Fruit fly (Drosophila melanogaster) whole organism, wandering third instar larva: Measurements from ENCODE around the gene org-1.

ENCODE experiments used
- CG32264 ChIP-seq: fragments of 200-800 bp; sonication (Bioruptor generic); optimal IDR thresholded peaks from 2 replicates; lab custom pipeline; 2016; ENCODE audit warnings: missing biosample characterization, missing genetic modification characterization
- CrebA ChIP-seq: fragments of 200-800 bp; sonication (Bioruptor generic); optimal IDR thresholded peaks from 2 replicates; lab custom pipeline; 2016; ENCODE audit warnings: missing biosample characterization, mild to moderate bottlenecking, missing genetic modification characterization, borderline replicate concordance
- Dfd ChIP-seq: fragments of >200 bp; optimal IDR thresholded peaks from 2 replicates; lab custom pipeline; 2017; ENCODE audit warnings: missing biosample characterization, missing genetic modification characterization
- HLH106 ChIP-seq: fragments of 200-800 bp; optimal IDR thresholded peaks from 3 replicates; lab custom pipeline; 2019; ENCODE audit warnings: missing biosample characterization, mild to moderate bottlenecking, missing genetic modification characterization, moderate library complexity
- Hnf4 ChIP-seq: fragments of 200-800 bp; sonication (Bioruptor generic); optimal IDR thresholded peaks from 2 replicates; lab custom pipeline; 2016; ENCODE audit warnings: missing biosample characterization, mild to moderate bottlenecking, missing genetic modification characterization
- Hr78 ChIP-seq: fragments of >200 bp; optimal IDR thresholded peaks from 2 replicates; lab custom pipeline; 2017; ENCODE audit warnings: missing biosample characterization, missing genetic modification characterization
- Hr83 ChIP-seq: fragments of 200-300 bp; sonication (Bioruptor generic); optimal IDR thresholded peaks from 2 replicates; lab custom pipeline; 2016; ENCODE audit warnings: missing biosample characterization, mild to moderate bottlenecking, missing genetic modification characterization, moderate library complexity; ENCODE audit not compliant: poor library complexity, severe bottlenecking
- Jra ChIP-seq: sonication (Bioruptor generic); optimal IDR thresholded peaks from 2 replicates; lab custom pipeline; 2016; ENCODE audit warnings: missing biosample characterization, missing genetic modification characterization
- Mio ChIP-seq: sonication (Bioruptor generic); optimal IDR thresholded peaks from 2 replicates; lab custom pipeline; 2016; ENCODE audit warnings: missing biosample characterization, missing genetic modification characterization
- Myc ChIP-seq: fragments of >200 bp; optimal IDR thresholded peaks from 2 replicates; lab custom pipeline; 2017
- N ChIP-seq: fragments of >200 bp; optimal IDR thresholded peaks from 2 replicates; lab custom pipeline; 2018; ENCODE audit warnings: missing biosample characterization, missing external identifiers, missing genetic modification characterization
- OdsH ChIP-seq: fragments of 200-800 bp; sonication (Bioruptor generic); optimal IDR thresholded peaks from 2 replicates; lab custom pipeline; 2016; ENCODE audit warnings: missing biosample characterization, mild to moderate bottlenecking, missing genetic modification characterization
- Rel ChIP-seq, 2 experiments: fragments of 200-800 bp; sonication (Bioruptor generic) in 1 of 2; optimal IDR thresholded peaks; 2 replicates in 1 of 2; 3 replicates in 1 of 2; lab custom pipeline; 2016 to 2019; ENCODE audit warnings: mild to moderate bottlenecking in 2 of 2, missing biosample characterization in 2 of 2, missing genetic modification characterization in 2 of 2, moderate library complexity in 1 of 2
- Sp1 ChIP-seq: fragments of 200-800 bp; sonication (Bioruptor generic); optimal IDR thresholded peaks from 3 replicates; lab custom pipeline; 2019; ENCODE audit warnings: missing biosample characterization, mild to moderate bottlenecking, missing genetic modification characterization, moderate library complexity
- Vsx2 ChIP-seq: fragments of 200-300, 225-300 bp; sonication (Bioruptor generic); optimal IDR thresholded peaks from 2 replicates; lab custom pipeline; 2018; ENCODE audit warnings: missing biosample characterization, missing genetic modification characterization; ENCODE audit not compliant: partially characterized antibody
- br ChIP-seq: fragments of 200-800 bp; sonication (Bioruptor generic); optimal IDR thresholded peaks from 2 replicates; lab custom pipeline; 2016; ENCODE audit warnings: missing biosample characterization, missing genetic modification characterization
- dl ChIP-seq, 2 experiments: fragments of 175-275, 200-275 bp in 1 of 2; fragments of 200-275 bp in 1 of 2; sonication (Bioruptor generic); optimal IDR thresholded peaks; lab custom pipeline; 2018; ENCODE audit warnings: mild to moderate bottlenecking in 2 of 2, missing biosample characterization in 2 of 2, missing genetic modification characterization in 2 of 2, moderate library complexity in 2 of 2; ENCODE audit not compliant: partially characterized antibody in 2 of 2, insufficient read depth in 1 of 2
- dmrt93B ChIP-seq: fragments of 200-800 bp; sonication (Bioruptor generic); optimal IDR thresholded peaks from 2 replicates; lab custom pipeline; 2018; ENCODE audit warnings: missing biosample characterization, mild to moderate bottlenecking, missing genetic modification characterization
- dsf ChIP-seq: sonication (Bioruptor generic); optimal IDR thresholded peaks from 2 replicates; lab custom pipeline; 2016; ENCODE audit warnings: missing biosample characterization, missing genetic modification characterization, borderline replicate concordance
- ey ChIP-seq: fragments of 200-800 bp; sonication (Bioruptor generic); optimal IDR thresholded peaks from 2 replicates; lab custom pipeline; 2016; ENCODE audit warnings: missing biosample characterization, missing genetic modification characterization
- foxo ChIP-seq, 2 experiments: fragments of 200-800 bp; sonication (Bioruptor generic); optimal IDR thresholded peaks; 2 replicates in 1 of 2; 3 replicates in 1 of 2; lab custom pipeline; 2016 to 2017; ENCODE audit warnings: missing biosample characterization in 2 of 2, missing genetic modification characterization in 2 of 2
- fru ChIP-seq: fragments of 200-800 bp; sonication (Bioruptor generic); optimal IDR thresholded peaks from 3 replicates; lab custom pipeline; 2016; ENCODE audit warnings: missing biosample characterization, mild to moderate bottlenecking, missing genetic modification characterization
- h ChIP-seq: fragments of 200-800 bp; sonication (Bioruptor generic); optimal IDR thresholded peaks from 3 replicates; lab custom pipeline; 2016; ENCODE audit warnings: missing biosample characterization, mild to moderate bottlenecking, missing genetic modification characterization
- jim ChIP-seq: fragments of 175-275, 200-325 bp; sonication (Bioruptor generic); optimal IDR thresholded peaks from 2 replicates; lab custom pipeline; 2016; ENCODE audit warnings: missing biosample characterization, mild to moderate bottlenecking, missing genetic modification characterization
- lola ChIP-seq: fragments of >200 bp; optimal IDR thresholded peaks from 2 replicates; lab custom pipeline; 2017; ENCODE audit warnings: missing biosample characterization, missing genetic modification characterization
- pan ChIP-seq: fragments of >200 bp; optimal IDR thresholded peaks from 2 replicates; lab custom pipeline; 2017
- psq ChIP-seq: fragments of 200-800 bp; sonication (Bioruptor generic); optimal IDR thresholded peaks from 3 replicates; lab custom pipeline; 2017; ENCODE audit warnings: missing biosample characterization, mild to moderate bottlenecking, missing genetic modification characterization, moderate library complexity
- rgr ChIP-seq: fragments of 200-800 bp; sonication (Bioruptor generic); optimal IDR thresholded peaks from 3 replicates; lab custom pipeline; 2016; ENCODE audit warnings: missing biosample characterization, mild to moderate bottlenecking, missing genetic modification characterization
- sv ChIP-seq: fragments of 200-800 bp; sonication (Bioruptor generic); optimal IDR thresholded peaks from 3 replicates; lab custom pipeline; 2016; ENCODE audit warnings: missing biosample characterization, missing genetic modification characterization
- woc ChIP-seq: sonication (Bioruptor generic); optimal IDR thresholded peaks from 2 replicates; lab custom pipeline; 2016; ENCODE audit warnings: missing biosample characterization, mild to moderate bottlenecking, missing genetic modification characterization

The org-1 gene

DNA sequence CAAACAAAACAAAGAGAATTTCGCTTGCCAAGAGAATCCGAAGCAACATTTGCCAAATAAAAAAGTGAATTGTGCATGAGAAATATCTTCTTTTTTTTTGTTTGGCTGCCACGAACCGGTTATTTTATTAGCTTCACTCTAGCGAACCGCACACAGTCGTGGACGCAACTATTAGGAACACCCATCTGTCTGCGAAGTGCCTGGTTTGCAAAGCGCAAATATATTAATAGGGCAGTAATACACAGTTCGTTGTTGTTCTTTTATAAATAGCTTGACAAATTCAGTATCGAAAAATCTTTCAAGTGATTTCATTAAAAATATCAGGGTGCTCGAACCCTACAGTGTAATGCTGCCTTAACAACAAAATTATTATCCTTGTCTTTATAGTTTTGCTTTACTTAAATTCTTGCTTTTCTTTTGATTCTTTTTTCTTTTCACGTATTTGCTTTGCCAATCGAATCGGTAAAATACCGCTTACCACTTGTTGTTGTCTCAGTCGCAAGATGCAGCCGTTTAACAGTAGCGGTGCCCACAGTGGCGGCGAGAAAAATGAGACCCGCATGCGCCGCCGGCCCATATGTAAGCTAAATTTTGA, 36.7 kb upstream of the org-1 start:
- peak; percentile 4 for TF ChIP-seq Jra (GFP tag; lab: Kevin White, UChicago)
- TF ChIP-seq woc (GFP tag; lab: Kevin White, UChicago) = peak; percentile 23
- peak; percentile 8 for TF ChIP-seq OdsH (GFP tag; lab: Kevin White, UChicago)
- TF ChIP-seq h = peak; percentile 19
- peak; percentile 53 for TF ChIP-seq HLH106 (tag; lab: Kevin White, UChicago)
- peak in 1 of 2 experiments; percentile 61 for TF ChIP-seq foxo (GFP tag; optimal IDR thresholded peaks at IDR 0.05; lab: Kevin White, UChicago)
- TF ChIP-seq Rel (GFP tag; optimal IDR thresholded peaks at IDR 0.05; lab: Kevin White, UChicago) = no peak
- TF ChIP-seq Rel (tag; optimal IDR thresholded peaks at IDR 0.05; lab: Kevin White, UChicago) = no peak
- TF ChIP-seq Hr83 = peak; percentile 57
- TF ChIP-seq br (GFP tag; lab: Kevin White, UChicago) = peak; percentile 2
- peak; percentile 24 for TF ChIP-seq ey
- peak; percentile 29 for TF ChIP-seq Sp1 (GFP tag; lab: Kevin White, UChicago)
- peak; percentile 27 for TF ChIP-seq fru (GFP tag; lab: Kevin White, UChicago)
- no peak for TF ChIP-seq Mio (GFP tag; lab: Kevin White, UChicago)
- peak; percentile 89 for TF ChIP-seq Vsx2
- peak; percentile 47 for TF ChIP-seq psq (GFP tag; lab: Kevin White, UChicago)
- no peak for TF ChIP-seq N (GFP tag; lab: Kevin White, UChicago)
- no peak for TF ChIP-seq dsf (GFP tag; lab: Kevin White, UChicago)
- TF ChIP-seq CrebA (GFP tag; lab: Kevin White, UChicago) = no peak
- no peak for TF ChIP-seq Hr78 (GFP tag; lab: Kevin White, UChicago)
- no peak for TF ChIP-seq CG32264 (GFP tag; lab: Kevin White, UChicago)
- TF ChIP-seq Hnf4 (GFP tag; lab: Kevin White, UChicago) = peak; percentile 9
- TF ChIP-seq jim (GFP tag; lab: Kevin White, UChicago) = no peak

DNA sequence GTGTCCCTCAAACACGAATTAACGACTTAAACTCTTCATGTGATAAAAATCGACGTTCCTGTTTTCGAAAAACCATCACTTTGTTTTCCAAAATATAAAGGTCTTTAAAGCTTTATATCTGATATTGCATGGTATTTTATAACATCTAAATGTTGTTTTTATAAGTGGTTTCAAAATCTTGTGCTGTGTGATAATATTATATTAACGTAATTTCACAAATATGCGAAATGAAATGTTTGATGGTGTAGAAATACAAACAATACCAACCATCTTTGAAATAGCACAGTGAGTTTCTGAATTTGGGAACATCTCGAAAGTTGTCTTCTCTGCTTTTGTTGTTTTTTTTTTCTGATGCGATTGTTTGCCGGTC, 36.1 kb upstream of the org-1 start:
- TF ChIP-seq jim (GFP tag; lab: Kevin White, UChicago) (no peak), sv (GFP tag; lab: Kevin White, UChicago) (no peak), Hr83 (no peak), lola (GFP tag; lab: Kevin White, UChicago) (no peak), ey (peak; percentile 25), rgr (GFP tag; lab: Kevin White, UChicago) (peak; percentile 16), CG32264 (GFP tag; lab: Kevin White, UChicago) (no peak), pan (no peak), Hnf4 (GFP tag; lab: Kevin White, UChicago) (no peak), Sp1 (GFP tag; lab: Kevin White, UChicago) (peak; percentile 39), dl (GFP tag; optimal IDR thresholded peaks at IDR 0.05; lab: Kevin White, UChicago; ENCODE audit: insufficient read depth in 1 of 2, partially characterized antibody in 2 of 2) (no peak), Myc (lab: Kevin White, UChicago) (no peak), Hr78 (GFP tag; lab: Kevin White, UChicago) (no peak), fru (GFP tag; lab: Kevin White, UChicago) (peak; percentile 39), h (peak; percentile 17), HLH106 (tag; lab: Kevin White, UChicago) (peak; percentile 65), dsf (GFP tag; lab: Kevin White, UChicago) (no peak), Rel (GFP tag; optimal IDR thresholded peaks at IDR 0.05; lab: Kevin White, UChicago) (no peak), Rel (tag; optimal IDR thresholded peaks at IDR 0.05; lab: Kevin White, UChicago) (no peak), OdsH (GFP tag; lab: Kevin White, UChicago) (no peak), dmrt93B (peak; percentile 29), woc (GFP tag; lab: Kevin White, UChicago) (peak; percentile 40), Vsx2 (no peak), foxo (GFP tag; optimal IDR thresholded peaks at IDR 0.05; lab: Kevin White, UChicago) (peak in 1 of 2 experiments; percentile 16)

DNA sequence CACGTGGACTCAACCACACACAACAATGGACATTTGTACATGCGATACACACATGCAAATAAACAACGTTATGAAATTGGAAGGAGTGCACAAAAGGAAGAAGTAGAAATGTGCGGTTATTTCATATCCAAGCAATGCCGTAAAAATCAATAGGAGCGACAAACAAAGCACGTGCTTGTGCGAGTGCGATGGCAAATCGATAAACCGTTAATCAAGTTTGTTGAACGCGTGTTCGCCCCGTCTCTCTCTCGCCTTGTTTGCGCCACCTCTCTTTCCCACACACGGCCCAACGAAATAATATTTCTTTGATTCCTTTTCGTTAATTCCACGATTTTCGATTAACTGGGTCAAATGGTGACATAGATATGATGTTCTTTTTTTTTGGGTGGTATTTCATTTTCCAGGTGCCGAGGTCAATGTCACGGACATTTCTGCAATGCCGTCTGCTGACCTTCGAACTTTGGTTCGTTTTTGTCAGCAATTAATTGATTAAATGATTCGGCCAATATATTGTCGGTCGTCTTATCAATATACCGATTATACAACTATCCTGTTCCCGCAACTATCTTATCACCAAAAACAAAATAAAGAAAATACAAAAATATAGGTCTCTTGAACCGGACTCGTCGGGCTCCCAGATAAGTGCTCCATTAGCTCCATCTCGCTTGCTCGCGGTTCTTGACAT, 35.6 kb upstream of the org-1 start:
- no peak for TF ChIP-seq psq (GFP tag; lab: Kevin White, UChicago)
- TF ChIP-seq Dfd (GFP tag; lab: Kevin White, UChicago) = no peak
- TF ChIP-seq lola (GFP tag; lab: Kevin White, UChicago) = no peak
- no peak for TF ChIP-seq CG32264 (GFP tag; lab: Kevin White, UChicago)
- TF ChIP-seq Hr78 (GFP tag; lab: Kevin White, UChicago) = no peak
- no peak for TF ChIP-seq Rel (GFP tag; optimal IDR thresholded peaks at IDR 0.05; lab: Kevin White, UChicago)
- TF ChIP-seq Rel (tag; optimal IDR thresholded peaks at IDR 0.05; lab: Kevin White, UChicago) = no peak
- no peak for TF ChIP-seq N (GFP tag; lab: Kevin White, UChicago)
- TF ChIP-seq Sp1 (GFP tag; lab: Kevin White, UChicago) = no peak
- TF ChIP-seq HLH106 (tag; lab: Kevin White, UChicago) = no peak
